Fruit fly (Drosophila melanogaster) whole organism, wandering third instar larva: ENCODE measurements around the gene CG10055.

Experiments
- Abd-B ChIP-seq: fragments of >200 bp; optimal IDR thresholded peaks from 2 replicates; lab custom pipeline; 2017; ENCODE audit warnings: missing biosample characterization, missing genetic modification characterization
- CrebA ChIP-seq: fragments of 200-800 bp; sonication (Bioruptor generic); optimal IDR thresholded peaks from 2 replicates; lab custom pipeline; 2016; ENCODE audit warnings: missing biosample characterization, mild to moderate bottlenecking, missing genetic modification characterization, borderline replicate concordance
- Dfd ChIP-seq: fragments of >200 bp; optimal IDR thresholded peaks from 2 replicates; lab custom pipeline; 2017; ENCODE audit warnings: missing biosample characterization, missing genetic modification characterization
- Mio ChIP-seq: sonication (Bioruptor generic); optimal IDR thresholded peaks from 2 replicates; lab custom pipeline; 2016; ENCODE audit warnings: missing biosample characterization, missing genetic modification characterization
- N ChIP-seq: fragments of >200 bp; optimal IDR thresholded peaks from 2 replicates; lab custom pipeline; 2018; ENCODE audit warnings: missing biosample characterization, missing external identifiers, missing genetic modification characterization
- OdsH ChIP-seq: fragments of 200-800 bp; sonication (Bioruptor generic); optimal IDR thresholded peaks from 2 replicates; lab custom pipeline; 2016; ENCODE audit warnings: missing biosample characterization, mild to moderate bottlenecking, missing genetic modification characterization
- br ChIP-seq: fragments of 200-800 bp; sonication (Bioruptor generic); optimal IDR thresholded peaks from 2 replicates; lab custom pipeline; 2016; ENCODE audit warnings: missing biosample characterization, missing genetic modification characterization
- dl ChIP-seq, 2 experiments: fragments of 175-275, 200-275 bp in 1 of 2; fragments of 200-275 bp in 1 of 2; sonication (Bioruptor generic); optimal IDR thresholded peaks; lab custom pipeline; 2018; ENCODE audit warnings: mild to moderate bottlenecking in 2 of 2, missing biosample characterization in 2 of 2, missing genetic modification characterization in 2 of 2, moderate library complexity in 2 of 2; ENCODE audit not compliant: partially characterized antibody in 2 of 2, insufficient read depth in 1 of 2
- pan ChIP-seq: fragments of >200 bp; optimal IDR thresholded peaks from 2 replicates; lab custom pipeline; 2017
- rgr ChIP-seq: fragments of 200-800 bp; sonication (Bioruptor generic); optimal IDR thresholded peaks from 3 replicates; lab custom pipeline; 2016; ENCODE audit warnings: missing biosample characterization, mild to moderate bottlenecking, missing genetic modification characterization
- usp ChIP-seq: fragments of >200 bp; optimal IDR thresholded peaks from 2 replicates; lab custom pipeline; 2017; ENCODE audit warnings: missing biosample characterization, missing genetic modification characterization

dm6 chr3R:7137207-7137606, 49.3 kb downstream of the CG10055 start:
- TF ChIP-seq dl (GFP tag; optimal IDR thresholded peaks at IDR 0.05; lab: Kevin White, UChicago; ENCODE audit: insufficient read depth in 1 of 2, partially characterized antibody in 2 of 2) (no peak), rgr (no peak), usp (GFP tag; lab: Kevin White, UChicago) (no peak), N (GFP tag; lab: Kevin White, UChicago) (no peak), Dfd (GFP tag; lab: Kevin White, UChicago) (no peak), pan (lab: Kevin White, UChicago) (no peak), Abd-B (GFP tag; lab: Kevin White, UChicago) (no peak), OdsH (GFP tag; lab: Kevin White, UChicago) (no peak), Mio (GFP tag; lab: Kevin White, UChicago) (no peak), CrebA (GFP tag; lab: Kevin White, UChicago) (no peak), br (GFP tag; lab: Kevin White, UChicago) (no peak)
